Fruit fly (Drosophila melanogaster): ENCODE results near the gene CG8202.

Gene CG8202

DNA sequence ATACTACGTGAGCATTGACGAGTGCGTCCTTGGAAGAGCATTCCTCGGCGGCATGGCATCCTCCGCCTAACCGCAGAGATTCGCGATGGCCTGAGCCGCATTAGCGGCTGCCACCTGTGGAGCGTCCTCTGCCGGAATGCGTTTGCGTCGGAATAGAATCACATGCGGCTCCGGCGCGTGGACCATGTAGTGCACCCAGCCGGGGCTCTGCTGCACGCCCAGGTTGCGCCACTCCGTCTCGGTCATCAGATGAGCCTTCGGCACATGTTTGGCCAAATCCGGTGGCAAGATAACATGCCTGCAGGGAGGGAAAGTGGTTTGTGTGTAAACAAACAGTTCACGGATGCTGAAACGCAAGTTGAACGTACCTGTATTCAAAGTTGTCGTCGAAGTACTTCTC is 16.5 kb upstream of the CG8202 start (continued):
- TF ChIP-seq Atf6 (GFP tag; IDR thresholded peaks at IDR 0.05) = no peak
- TF ChIP-seq otp (GFP tag; IDR thresholded peaks at IDR 0.05) = no peak
- TF ChIP-seq CG13123 (GFP tag; optimal IDR thresholded peaks at IDR 0.05) = no peak
- TF ChIP-seq gem (tag; optimal IDR thresholded peaks at IDR 0.05) = no peak
- TF ChIP-seq CG34422 (GFP tag; IDR thresholded peaks at IDR 0.05) = peak; percentile 16; the same call in 1 of the 3 replicates
- no peak for TF ChIP-seq zf30C (GFP tag; optimal IDR thresholded peaks at IDR 0.05)
- TF ChIP-seq CG14014 (GFP tag; IDR thresholded peaks at IDR 0.05) = no peak
- TF ChIP-seq Optix (GFP tag; IDR thresholded peaks at IDR 0.05) = no peak
- TF ChIP-seq CG12219 (GFP tag; optimal IDR thresholded peaks at IDR 0.05) = no peak
- TF ChIP-seq sqz (GFP tag; optimal IDR thresholded peaks at IDR 0.05) = no peak
- no peak for TF ChIP-seq Adf1 (GFP tag; IDR thresholded peaks at IDR 0.05)
- 0 out of 2 replicates have a peak, but pooled peaks have one; percentile 9 for TF ChIP-seq CG32532 (GFP tag; IDR thresholded peaks at IDR 0.05)
- no peak for TF ChIP-seq CG17912 (GFP tag; optimal IDR thresholded peaks at IDR 0.05)
- peak; percentile 51; the same call in 1 of the 2 replicates for TF ChIP-seq chm (GFP tag; IDR thresholded peaks at IDR 0.05)
- TF ChIP-seq CG4617 (GFP tag; optimal IDR thresholded peaks at IDR 0.05; ENCODE audit: borderline replicate concordance) = peak; percentile 12
- TF ChIP-seq nau (GFP tag; optimal IDR thresholded peaks at IDR 0.05) = no peak
- no peak for TF ChIP-seq CG33213 (GFP tag; optimal IDR thresholded peaks at IDR 0.05)
- TF ChIP-seq BtbVII (GFP tag; optimal IDR thresholded peaks at IDR 0.05) = no peak
- no peak for TF ChIP-seq pho (GFP tag; optimal IDR thresholded peaks at IDR 0.05)
- TF ChIP-seq nerfin-1 (tag; optimal IDR thresholded peaks at IDR 0.05) = peak; percentile 91
- no peak for TF ChIP-seq CG9817 (tag; optimal IDR thresholded peaks at IDR 0.05)
- TF ChIP-seq ken (GFP tag; IDR thresholded peaks at IDR 0.05) = 0 out of 3 replicates have a peak, but pooled peaks have one; percentile 32
- TF ChIP-seq CG15696 (tag; optimal IDR thresholded peaks at IDR 0.05) = no peak
- TF ChIP-seq tna (GFP tag; IDR thresholded peaks at IDR 0.05; ENCODE audit: partially characterized antibody) = 0 out of 2 replicates have a peak, but pooled peaks have one; percentile 11
- no peak for TF ChIP-seq D19A (tag; optimal IDR thresholded peaks at IDR 0.05)
- no peak for TF ChIP-seq CG32772 (GFP tag; IDR thresholded peaks at IDR 0.05)
- no peak for TF ChIP-seq NFAT (GFP tag; IDR thresholded peaks at IDR 0.05)
- TF ChIP-seq CG11456 (GFP tag; IDR thresholded peaks at IDR 0.05) = no peak
- TF ChIP-seq inv (GFP tag; IDR thresholded peaks at IDR 0.05; ENCODE audit: partially characterized antibody) = 0 out of 2 replicates have a peak, but pooled peaks have one; percentile 8
- no peak for TF ChIP-seq Taf1 (GFP tag; IDR thresholded peaks at IDR 0.05)
- TF ChIP-seq CG11247 (GFP tag; IDR thresholded peaks at IDR 0.05) = no peak
- TF ChIP-seq prd (optimal IDR thresholded peaks at IDR 0.05) = no peak
- no peak for TF ChIP-seq prd (GFP tag; IDR thresholded peaks at IDR 0.05)
- no peak for TF ChIP-seq Doc2 (GFP tag; IDR thresholded peaks at IDR 0.05)
- no peak for TF ChIP-seq unpg (GFP tag; optimal IDR thresholded peaks at IDR 0.05)
- no peak for TF ChIP-seq CG8944 (GFP tag; optimal IDR thresholded peaks at IDR 0.05)
- TF ChIP-seq Ets65A (GFP tag) = no peak
- TF ChIP-seq CG12391 (tag; optimal IDR thresholded peaks at IDR 0.05) = no peak
- TF ChIP-seq CG17802 (tag; optimal IDR thresholded peaks at IDR 0.05) = no peak
- no peak for TF ChIP-seq Awh (GFP tag; IDR thresholded peaks at IDR 0.05)
- no peak for TF ChIP-seq Hsf (GFP tag; optimal IDR thresholded peaks at IDR 0.05)
- no peak for TF ChIP-seq tin (GFP tag; optimal IDR thresholded peaks at IDR 0.05)
- no peak for TF ChIP-seq CG12942 (GFP tag; optimal IDR thresholded peaks at IDR 0.05)
- no peak for TF ChIP-seq CG14965 (GFP tag; optimal IDR thresholded peaks at IDR 0.05; ENCODE audit: borderline replicate concordance)
- no peak for TF ChIP-seq B-H2 (GFP tag; optimal IDR thresholded peaks at IDR 0.05)
- no peak for TF ChIP-seq CG12299 (tag; optimal IDR thresholded peaks at IDR 0.05)
- no peak for TF ChIP-seq Vsx1 (GFP tag; optimal IDR thresholded peaks at IDR 0.05)
- TF ChIP-seq CG2889 (GFP tag; IDR thresholded peaks at IDR 0.05) = no peak
- no peak for TF ChIP-seq Doc3 (GFP tag; IDR thresholded peaks at IDR 0.05; ENCODE audit: partially characterized antibody)
- no peak for TF ChIP-seq hth (optimal IDR thresholded peaks at IDR 0.05)
- no peak for TF ChIP-seq Nf-YC (tag; optimal IDR thresholded peaks at IDR 0.05)
- TF ChIP-seq CG16779 (GFP tag; IDR thresholded peaks at IDR 0.05) = no peak
- TF ChIP-seq bowl (GFP tag; IDR thresholded peaks at IDR 0.05) = no peak

Measured in whole organism, embryonic.